Worm (Caenorhabditis elegans) whole organism, L2 larva: ENCODE data around the gene F52E4.5.

Experiments
- C34F6.9 ChIP-seq: fragments of 150-350 bp; optimal IDR thresholded peaks from 2 replicates; lab custom pipeline; 2014; ENCODE audit warnings: missing biosample characterization, missing genetic modification characterization
- F13H6.1 ChIP-seq: sonication (generic microtip); optimal IDR thresholded peaks from 2 replicates; lab custom pipeline; 2016; ENCODE audit warnings: missing genetic modification characterization, missing compliant biosample characterization
- R02D3.7 ChIP-seq: fragments of 150-350 bp; optimal IDR thresholded peaks from 2 replicates; lab custom pipeline; 2014; ENCODE audit warnings: missing biosample characterization, missing genetic modification characterization
- Y55F3AM.14 ChIP-seq: fragments of 200-800 bp; sonication (Bioruptor generic); optimal IDR thresholded peaks from 2 replicates; lab custom pipeline; 2018; ENCODE audit warnings: mild to moderate bottlenecking, missing genetic modification characterization, missing compliant biosample characterization
- ZK546.5 ChIP-seq: sonication (generic microtip); optimal IDR thresholded peaks from 2 replicates; lab custom pipeline; 2017; ENCODE audit warnings: missing biosample characterization, missing genetic modification characterization
- alr-1 ChIP-seq: fragments of 150-350 bp; optimal IDR thresholded peaks from 2 replicates; lab custom pipeline; 2014; ENCODE audit warnings: missing biosample characterization, missing genetic modification characterization
- aly-2 ChIP-seq: fragments of 150-350 bp; optimal IDR thresholded peaks from 2 replicates; lab custom pipeline; 2014; ENCODE audit warnings: missing biosample characterization, missing genetic modification characterization
- ama-1 ChIP-seq: fragments of 150-350 bp; optimal IDR thresholded peaks from 2 replicates; lab custom pipeline; 2018; ENCODE audit warnings: inconsistent platforms
- ceh-16 ChIP-seq: fragments of 150-350 bp; optimal IDR thresholded peaks from 2 replicates; lab custom pipeline; 2014; ENCODE audit warnings: missing biosample characterization, missing genetic modification characterization
- ceh-82 ChIP-seq: fragments of 150-350 bp; optimal IDR thresholded peaks from 2 replicates; lab custom pipeline; 2014; ENCODE audit warnings: missing biosample characterization, missing genetic modification characterization
- crh-2 ChIP-seq: sonication (generic microtip); optimal IDR thresholded peaks from 2 replicates; lab custom pipeline; 2017; ENCODE audit warnings: missing biosample characterization, missing genetic modification characterization
- dmd-4 ChIP-seq: sonication (generic microtip); optimal IDR thresholded peaks from 2 replicates; lab custom pipeline; 2017; ENCODE audit warnings: missing biosample characterization, missing genetic modification characterization
- egl-27 ChIP-seq: sonication (generic microtip); optimal IDR thresholded peaks from 3 replicates; lab custom pipeline; 2017; ENCODE audit warnings: missing biosample characterization, missing genetic modification reagents, missing genetic modification characterization
- elt-1 ChIP-seq: fragments of 150-350 bp; optimal IDR thresholded peaks from 2 replicates; lab custom pipeline; 2014; ENCODE audit warnings: missing biosample characterization, missing genetic modification characterization
- elt-3 ChIP-seq: sonication (generic microtip); optimal IDR thresholded peaks from 2 replicates; lab custom pipeline; 2017; ENCODE audit warnings: missing biosample characterization, missing genetic modification characterization
- gmeb-1 ChIP-seq: fragments of 150-350 bp; optimal IDR thresholded peaks from 2 replicates; lab custom pipeline; 2014; ENCODE audit warnings: missing biosample characterization, missing genetic modification characterization
- lin-11 ChIP-seq: fragments of 150-350 bp; sonication (generic microtip); optimal IDR thresholded peaks from 2 replicates; lab custom pipeline; 2014; ENCODE audit warnings: missing biosample characterization, missing genetic modification characterization, inconsistent platforms, mixed read lengths
- lin-13 ChIP-seq: fragments of 150-350 bp; optimal IDR thresholded peaks from 2 replicates; lab custom pipeline; 2014; ENCODE audit warnings: missing biosample characterization, missing genetic modification reagents, missing genetic modification characterization
- lin-39 ChIP-seq: fragments of 150-350 bp; optimal IDR thresholded peaks from 2 replicates; lab custom pipeline; 2014; ENCODE audit warnings: missing biosample characterization, missing genetic modification reagents, missing genetic modification characterization
- lsy-2 ChIP-seq, 2 experiments: fragments of 150-350 bp in 1 of 2; sonication (generic microtip) in 1 of 2; optimal IDR thresholded peaks; 2 replicates each; lab custom pipeline; 2014 to 2017; ENCODE audit warnings: missing biosample characterization in 2 of 2, missing genetic modification characterization in 2 of 2
- mab-5 ChIP-seq: fragments of 150-350 bp; optimal IDR thresholded peaks from 2 replicates; lab custom pipeline; 2014; ENCODE audit warnings: missing biosample characterization, missing genetic modification characterization
- mbf-1 ChIP-seq: sonication (generic microtip); optimal IDR thresholded peaks from 2 replicates; lab custom pipeline; 2017; ENCODE audit warnings: missing biosample characterization, missing genetic modification characterization
- mdl-1 ChIP-seq, 2 experiments: fragments of 150-350 bp in 1 of 2; sonication (generic microtip) in 1 of 2; optimal IDR thresholded peaks; 2 replicates each; lab custom pipeline; 2017; ENCODE audit warnings: missing biosample characterization in 2 of 2, missing genetic modification characterization in 2 of 2
- nhr-10 ChIP-seq: sonication (generic microtip); optimal IDR thresholded peaks from 2 replicates; lab custom pipeline; 2017; ENCODE audit warnings: missing biosample characterization, missing genetic modification characterization
- nhr-11 ChIP-seq: fragments of 150-350 bp; optimal IDR thresholded peaks from 2 replicates; lab custom pipeline; 2014; ENCODE audit warnings: missing biosample characterization, missing genetic modification characterization
- nhr-12 ChIP-seq: fragments of 150-350 bp; optimal IDR thresholded peaks from 2 replicates; lab custom pipeline; 2014; ENCODE audit warnings: missing biosample characterization, missing genetic modification characterization
- nhr-129 ChIP-seq: fragments of 150-350 bp; optimal IDR thresholded peaks from 2 replicates; lab custom pipeline; 2014; ENCODE audit warnings: missing biosample characterization, missing genetic modification characterization
- nhr-21 ChIP-seq: fragments of 150-350 bp; optimal IDR thresholded peaks from 2 replicates; lab custom pipeline; 2014; ENCODE audit warnings: missing biosample characterization, missing genetic modification characterization
- nhr-23 ChIP-seq: fragments of 150-350 bp; optimal IDR thresholded peaks from 2 replicates; lab custom pipeline; 2014; ENCODE audit warnings: missing biosample characterization, missing genetic modification reagents, missing genetic modification characterization
- nhr-237 ChIP-seq: fragments of 150-350 bp; optimal IDR thresholded peaks from 2 replicates; lab custom pipeline; 2014; ENCODE audit warnings: missing biosample characterization, missing genetic modification characterization
- nhr-6 ChIP-seq: fragments of 150-350 bp; optimal IDR thresholded peaks from 2 replicates; lab custom pipeline; 2014; ENCODE audit warnings: missing biosample characterization, missing genetic modification characterization
- nhr-77 ChIP-seq: fragments of 150-350 bp; optimal IDR thresholded peaks from 2 replicates; lab custom pipeline; 2014; ENCODE audit warnings: missing biosample characterization, missing genetic modification characterization
- peb-1 ChIP-seq: fragments of 150-350 bp; optimal IDR thresholded peaks from 2 replicates; lab custom pipeline; 2014; ENCODE audit warnings: missing biosample characterization, missing genetic modification characterization
- sem-4 ChIP-seq: fragments of 150-350 bp; optimal IDR thresholded peaks from 2 replicates; lab custom pipeline; 2014; ENCODE audit warnings: missing biosample characterization, missing genetic modification reagents, missing genetic modification characterization
- skn-1 ChIP-seq: sonication (generic microtip); optimal IDR thresholded peaks from 2 replicates; lab custom pipeline; 2017; ENCODE audit warnings: missing biosample characterization, missing genetic modification characterization
- sma-3 ChIP-seq: sonication (generic microtip); optimal IDR thresholded peaks from 2 replicates; lab custom pipeline; 2016; ENCODE audit warnings: missing genetic modification reagents, missing genetic modification characterization, missing compliant biosample characterization
- sma-9 ChIP-seq, 2 experiments: fragments of 150-350 bp in 1 of 2; sonication (generic microtip) in 1 of 2; optimal IDR thresholded peaks; 2 replicates each; lab custom pipeline; 2014 to 2016; ENCODE audit warnings: missing genetic modification characterization in 2 of 2, mild to moderate bottlenecking in 1 of 2, missing biosample characterization in 1 of 2, missing compliant biosample characterization in 1 of 2, missing genetic modification reagents in 1 of 2, moderate library complexity in 1 of 2
- snpc-4 ChIP-seq: fragments of 150-350 bp; optimal IDR thresholded peaks from 2 replicates; lab custom pipeline; 2014; ENCODE audit warnings: missing biosample characterization, missing genetic modification characterization
- unc-39 ChIP-seq: fragments of 150-350 bp; optimal IDR thresholded peaks from 2 replicates; lab custom pipeline; 2014; ENCODE audit warnings: missing biosample characterization, missing genetic modification characterization
- unc-55 ChIP-seq: fragments of 150-350 bp; sonication (generic microtip); optimal IDR thresholded peaks from 3 replicates; lab custom pipeline; 2014; ENCODE audit warnings: missing biosample characterization, missing genetic modification reagents, missing genetic modification characterization
- unc-62 ChIP-seq: fragments of 150-350 bp; optimal IDR thresholded peaks from 2 replicates; lab custom pipeline; 2014; ENCODE audit warnings: missing biosample characterization, missing genetic modification reagents, missing genetic modification characterization
- zag-1 ChIP-seq: fragments of 150-350 bp; optimal IDR thresholded peaks from 2 replicates; lab custom pipeline; 2014; ENCODE audit warnings: missing biosample characterization, missing genetic modification characterization
- ztf-1 ChIP-seq: fragments of 200-800 bp; sonication (Bioruptor generic); conservative IDR thresholded peaks from 2 replicates; pipeline ENCODE4 v1.3.6; 2022; ENCODE audit warnings: missing genetic modification characterization, missing compliant biosample characterization
- ztf-4 ChIP-seq: fragments of 150-350 bp; optimal IDR thresholded peaks from 2 replicates; lab custom pipeline; 2014; ENCODE audit warnings: missing biosample characterization, missing genetic modification characterization

The F52E4.5 gene

ce11 chrX:3127626-3128142 lies 40.5 kb upstream of the F52E4.5 start (continued):
- peak; percentile 95 for TF ChIP-seq C34F6.9 (tag; lab: Kevin White, UChicago)
- TF ChIP-seq, all 48 proteins: peak for 33

ce11 chrX:3126979-3127378 lies 39.8 kb upstream of the F52E4.5 start, which contains the start of gene spc-1:
Gene spc-1 (minus strand): TSS chrX:3127079.
- TF ChIP-seq ceh-82 (tag; lab: Kevin White, UChicago) (no peak), crh-2 (tag; lab: Kevin White, UChicago) (no peak), ama-1 (lab: Kevin White, UChicago) (no peak), nhr-23 (tag; lab: Kevin White, UChicago) (no peak), mdl-1 (tag; optimal IDR thresholded peaks at IDR 0.05; lab: Kevin White, UChicago) (no peak), C34F6.9 (tag; lab: Kevin White, UChicago) (no peak)
- TF ChIP-seq, all 48 proteins: peak for 0

- TF ChIP-seq ceh-16 (tag; lab: Kevin White, UChicago) (no peak), lin-13 (GFP tag; lab: Kevin White, UChicago) (peak; percentile 10), egl-27 (tag; lab: Kevin White, UChicago) (no peak), ZK546.5 (tag; lab: Kevin White, UChicago) (no peak), lin-11 (tag; lab: Kevin White, UChicago) (no peak), F13H6.1 (peak; percentile 23), zag-1 (tag; lab: Kevin White, UChicago) (no peak), nhr-77 (no peak), mab-5 (peak; percentile 0), nhr-11 (tag; lab: Kevin White, UChicago) (no peak), skn-1 (tag; lab: Kevin White, UChicago) (no peak), sma-3 (no peak), mbf-1 (no peak), unc-55 (GFP tag; lab: Kevin White, UChicago) (peak; percentile 20), R02D3.7 (tag; lab: Kevin White, UChicago) (no peak), alr-1 (tag; lab: Kevin White, UChicago) (no peak), elt-1 (tag; lab: Kevin White, UChicago) (no peak), Y55F3AM.14 (GFP tag; lab: Kevin White, UChicago) (peak; percentile 42), peb-1 (no peak), snpc-4 (tag; lab: Kevin White, UChicago) (no peak), sem-4 (tag; lab: Kevin White, UChicago) (no peak), nhr-129 (tag; lab: Kevin White, UChicago) (peak; percentile 2), aly-2 (tag; lab: Kevin White, UChicago) (no peak), unc-39 (tag; lab: Kevin White, UChicago) (no peak), elt-3 (tag; lab: Kevin White, UChicago) (no peak), gmeb-1 (tag; lab: Kevin White, UChicago) (no peak), nhr-23 (tag; lab: Kevin White, UChicago) (no peak), unc-62 (GFP tag; lab: Kevin White, UChicago) (no peak), ztf-1 (no peak), ztf-4 (tag; lab: Kevin White, UChicago) (no peak), crh-2 (tag; lab: Kevin White, UChicago) (no peak), nhr-237 (tag; lab: Kevin White, UChicago) (no peak), nhr-10 (tag; lab: Kevin White, UChicago) (no peak), lsy-2 (tag; optimal IDR thresholded peaks at IDR 0.05; lab: Kevin White, UChicago) (peak in 1 of 2 experiments; percentile 41), mdl-1 (tag; optimal IDR thresholded peaks at IDR 0.05; lab: Kevin White, UChicago) (no peak), lin-39 (no peak), dmd-4 (no peak), sma-9 (GFP tag; optimal IDR thresholded peaks at IDR 0.05; lab: Kevin White, UChicago) (no peak), sma-9 (tag; optimal IDR thresholded peaks at IDR 0.05; lab: Kevin White, UChicago) (no peak), nhr-6 (tag; lab: Kevin White, UChicago) (no peak), nhr-21 (tag; lab: Kevin White, UChicago) (no peak), ceh-82 (tag; lab: Kevin White, UChicago) (no peak), ama-1 (lab: Kevin White, UChicago) (no peak), nhr-12 (tag; lab: Kevin White, UChicago) (no peak), C34F6.9 (tag; lab: Kevin White, UChicago) (peak; percentile 62)
Measured at ce11 chrX:3126233-3126632, 39.1 kb upstream of the F52E4.5 start.
